Fruit fly (Drosophila melanogaster) whole organism, pupa: ENCODE data around the gene Prosbeta2R2.

Experiments
- CG12605 ChIP-seq: fragments of 200-800 bp; sonication (Bioruptor generic); IDR thresholded peaks from 2 replicates; pipeline ENCODE4 v1.3.6; 2022; ENCODE audit warnings: missing biosample characterization, missing genetic modification characterization
- CG15710 ChIP-seq: fragments of 200-800 bp; sonication (Bioruptor generic); optimal IDR thresholded peaks from 2 replicates; lab custom pipeline; 2018; ENCODE audit warnings: missing biosample characterization, mild to moderate bottlenecking, missing genetic modification characterization, moderate library complexity
- CG17806 ChIP-seq: fragments of 200-800 bp; sonication (Bioruptor generic); optimal IDR thresholded peaks from 2 replicates; lab custom pipeline; 2018; ENCODE audit warnings: missing biosample characterization, mild to moderate bottlenecking, missing genetic modification characterization, moderate library complexity
- CG32121 ChIP-seq: fragments of 200-800 bp; sonication (Bioruptor generic); IDR thresholded peaks from 2 replicates; pipeline ENCODE4 v1.3.6; 2022; ENCODE audit warnings: missing biosample characterization, missing genetic modification characterization
- CG9948 ChIP-seq: fragments of 200-800 bp; sonication (Bioruptor generic); optimal IDR thresholded peaks from 2 replicates; lab custom pipeline; 2018; ENCODE audit warnings: missing biosample characterization, mild to moderate bottlenecking, missing genetic modification characterization, moderate library complexity
- D1 ChIP-seq: fragments of 200-800 bp; sonication (Bioruptor generic); optimal IDR thresholded peaks from 2 replicates; lab custom pipeline; 2018; ENCODE audit warnings: missing biosample characterization, mild to moderate bottlenecking, missing genetic modification characterization, moderate library complexity
- EcR ChIP-seq: fragments of 200-800 bp; sonication (Bioruptor generic); optimal IDR thresholded peaks from 3 replicates; lab custom pipeline; 2019; ENCODE audit warnings: missing biosample characterization, missing genetic modification characterization, mild to moderate bottlenecking, moderate library complexity, missing genetic modification reagents
- Ets98B ChIP-seq: fragments of 200-800 bp; sonication (Bioruptor generic); IDR thresholded peaks from 2 replicates; pipeline ENCODE4 v1.3.6; 2022; ENCODE audit warnings: missing biosample characterization, missing genetic modification characterization
- Pif1B ChIP-seq: fragments of 200-800 bp; sonication (Bioruptor generic); optimal IDR thresholded peaks from 3 replicates; lab custom pipeline; 2016; ENCODE audit warnings: missing biosample characterization, missing genetic modification characterization

dm6 chr3R:5257147-5257487 is 37.8 kb upstream of the Prosbeta2R2 start:
- no peak for TF ChIP-seq CG32121 (GFP tag; lab: Robert Waterston, UW)
- TF ChIP-seq D1 (tag; lab: Kevin White, UChicago), result no peak
- no peak for TF ChIP-seq Ets98B
- TF ChIP-seq Pif1B (GFP tag; lab: Kevin White, UChicago), result no peak
- no peak for TF ChIP-seq EcR (GFP tag; lab: Kevin White, UChicago)
- TF ChIP-seq CG9948 (tag; lab: Kevin White, UChicago), result no peak
- no peak for TF ChIP-seq CG12605 (GFP tag; lab: Robert Waterston, UW)
- TF ChIP-seq CG17806 (tag; lab: Kevin White, UChicago), result no peak
- no peak for TF ChIP-seq CG15710
